Worm (Caenorhabditis elegans): ENCODE data around the gene her-1.

DNA sequence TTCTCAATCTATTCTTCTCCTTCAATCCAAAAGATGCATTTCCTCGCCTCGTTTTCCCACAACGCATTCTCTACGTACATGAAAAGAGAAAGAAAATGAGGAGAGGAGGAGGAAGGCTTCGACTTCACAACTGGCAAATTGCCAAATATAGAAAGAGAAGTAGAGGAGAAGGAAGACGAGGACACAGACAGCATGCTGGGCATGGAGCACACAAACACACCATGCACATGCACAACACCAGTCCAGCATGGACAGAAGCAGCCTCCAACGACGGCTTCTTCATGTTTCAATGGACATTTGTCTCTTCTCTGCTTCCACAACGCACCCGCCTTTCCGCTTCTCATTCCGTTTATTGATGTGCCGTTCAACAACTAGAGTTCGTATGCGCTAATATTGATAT is 32.2 kb upstream of the her-1 start:
- TF ChIP-seq nhr-237 (tag; optimal IDR thresholded peaks at IDR 0.05) (no peak), nhr-11 (tag; optimal IDR thresholded peaks at IDR 0.05) (no peak), elt-3 (tag; optimal IDR thresholded peaks at IDR 0.05) (no peak), unc-130 (tag; optimal IDR thresholded peaks at IDR 0.05) (no peak), ztf-11 (tag; optimal IDR thresholded peaks at IDR 0.05) (no peak), isw-1 (GFP tag; IDR thresholded peaks at IDR 0.05) (no peak)
